Fruit fly (Drosophila melanogaster) whole organism, embryonic: Measurements from ENCODE around the gene CG33124.

Experiments used
- Bdp1 ChIP-seq: fragments of 200-800 bp; sonication (Bioruptor generic); optimal IDR thresholded peaks from 3 replicates; lab custom pipeline; 2016; ENCODE audit warnings: missing biosample characterization, missing genetic modification characterization
- CG10462 ChIP-seq: fragments of 200-800 bp; sonication (Bioruptor generic); optimal IDR thresholded peaks from 2 replicates; lab custom pipeline; 2016; ENCODE audit warnings: missing biosample characterization, missing genetic modification characterization
- CG12769 ChIP-seq: fragments of 200-800 bp; sonication (Bioruptor generic); optimal IDR thresholded peaks from 2 replicates; lab custom pipeline; 2019; ENCODE audit warnings: missing biosample characterization, mild to moderate bottlenecking, missing genetic modification characterization, moderate library complexity
- CG15514 ChIP-seq: fragments of 200-800 bp; sonication (Bioruptor generic); optimal IDR thresholded peaks from 3 replicates; lab custom pipeline; 2017; ENCODE audit warnings: missing biosample characterization, missing genetic modification characterization, mild to moderate bottlenecking, moderate library complexity, missing genetic modification reagents
- CG2875 ChIP-seq: fragments of 200-800 bp; sonication (Bioruptor generic); optimal IDR thresholded peaks from 2 replicates; lab custom pipeline; 2017; ENCODE audit warnings: missing biosample characterization, mild to moderate bottlenecking, missing genetic modification characterization, missing genetic modification reagents
- CG7372 ChIP-seq: fragments of 200-800 bp; sonication (Bioruptor generic); IDR thresholded peaks from 2 replicates; pipeline ENCODE4 v1.3.6; 2022; ENCODE audit warnings: missing biosample characterization, missing genetic modification characterization
- Side ChIP-seq: fragments of 200-800 bp; sonication (Bioruptor generic); optimal IDR thresholded peaks from 2 replicates; lab custom pipeline; 2016; ENCODE audit warnings: missing biosample characterization, missing genetic modification characterization
- cad ChIP-seq: fragments of >200 bp; optimal IDR thresholded peaks from 2 replicates; lab custom pipeline; 2017; ENCODE audit warnings: missing biosample characterization, missing genetic modification characterization
- corto ChIP-seq: fragments of 200-800 bp; sonication (Bioruptor generic); optimal IDR thresholded peaks from 2 replicates; lab custom pipeline; 2016; ENCODE audit warnings: missing biosample characterization, mild to moderate bottlenecking, missing genetic modification characterization, moderate library complexity
- psq ChIP-seq: fragments of 200-800 bp; sonication (Bioruptor generic); optimal IDR thresholded peaks from 2 replicates; lab custom pipeline; 2017; ENCODE audit warnings: missing biosample characterization, missing genetic modification characterization
- trem ChIP-seq: fragments of 200-800 bp; optimal IDR thresholded peaks from 3 replicates; lab custom pipeline; 2019; ENCODE audit warnings: missing biosample characterization, mild to moderate bottlenecking, missing genetic modification characterization, moderate library complexity

dm6 chr2L:2180665-2181064 is 28.2 kb downstream of the CG33124 start:
- TF ChIP-seq Side (GFP tag; lab: Kevin White, UChicago) (no peak), CG12769 (peak; percentile 20), CG2875 (GFP tag; lab: Kevin White, UChicago) (no peak), Bdp1 (GFP tag; lab: Kevin White, UChicago) (no peak), CG7372 (GFP tag; lab: Robert Waterston, UW) (no peak), corto (GFP tag; lab: Kevin White, UChicago) (no peak), trem (tag; lab: Kevin White, UChicago) (no peak), cad (no peak), psq (no peak), CG10462 (GFP tag; lab: Kevin White, UChicago) (no peak), CG15514 (GFP tag; lab: Kevin White, UChicago) (no peak)
